Fruit fly (Drosophila melanogaster) whole organism, embryonic: ENCODE data around the gene H2.0.
A peak's percentile ranks its signal among the peaks of the same experiment; 100 is the strongest.

Experiments
- ATbp ChIP-seq: fragments of 200-800 bp; sonication (Bioruptor generic); optimal IDR thresholded peaks from 2 replicates; lab custom pipeline; 2017; ENCODE audit warnings: missing biosample characterization, mild to moderate bottlenecking, missing genetic modification characterization, missing genetic modification reagents
- Atf-2 ChIP-seq: fragments of 200-800 bp; sonication (Bioruptor generic); optimal IDR thresholded peaks from 2 replicates; lab custom pipeline; 2016; ENCODE audit warnings: missing biosample characterization, missing genetic modification characterization
- B-H2 ChIP-seq: fragments of 200-800 bp; sonication (Bioruptor generic); optimal IDR thresholded peaks from 2 replicates; lab custom pipeline; 2018; ENCODE audit warnings: missing biosample characterization, mild to moderate bottlenecking, missing genetic modification characterization
- CG10543 ChIP-seq: fragments of 200-800 bp; sonication (Bioruptor generic); optimal IDR thresholded peaks from 3 replicates; lab custom pipeline; 2017; ENCODE audit warnings: missing biosample characterization, mild to moderate bottlenecking, missing genetic modification characterization, moderate library complexity
- CG11398 ChIP-seq: fragments of 200-800 bp; sonication (Bioruptor generic); optimal IDR thresholded peaks from 2 replicates; lab custom pipeline; 2016; ENCODE audit warnings: missing biosample characterization, missing genetic modification characterization
- CG11723 ChIP-seq: fragments of 200-800 bp; sonication (Bioruptor generic); optimal IDR thresholded peaks from 2 replicates; lab custom pipeline; 2017; ENCODE audit warnings: missing biosample characterization, mild to moderate bottlenecking, missing genetic modification characterization
- CG12769 ChIP-seq: fragments of 200-800 bp; sonication (Bioruptor generic); optimal IDR thresholded peaks from 2 replicates; lab custom pipeline; 2019; ENCODE audit warnings: missing biosample characterization, mild to moderate bottlenecking, missing genetic modification characterization, moderate library complexity
- CG13624 ChIP-seq: fragments of 200-800 bp; sonication (Bioruptor generic); optimal IDR thresholded peaks from 2 replicates; lab custom pipeline; 2016; ENCODE audit warnings: missing biosample characterization, missing genetic modification characterization
- CG14441 ChIP-seq: fragments of 200-800 bp; sonication (Bioruptor generic); IDR thresholded peaks from 2 replicates; pipeline ENCODE4 v1.3.6; 2022; ENCODE audit warnings: missing biosample characterization, missing genetic modification characterization
- CG14710 ChIP-seq: fragments of 200-800 bp; sonication (Bioruptor generic); optimal IDR thresholded peaks from 3 replicates; lab custom pipeline; 2019; ENCODE audit warnings: missing biosample characterization, mild to moderate bottlenecking, missing genetic modification characterization, moderate library complexity
- CG15514 ChIP-seq: fragments of 200-800 bp; sonication (Bioruptor generic); optimal IDR thresholded peaks from 3 replicates; lab custom pipeline; 2017; ENCODE audit warnings: missing biosample characterization, missing genetic modification characterization, mild to moderate bottlenecking, moderate library complexity, missing genetic modification reagents
- CG1602 ChIP-seq: fragments of 200-800 bp; sonication (Bioruptor generic); optimal IDR thresholded peaks from 3 replicates; lab custom pipeline; 2016; ENCODE audit warnings: missing biosample characterization, missing genetic modification characterization
- CG17359 ChIP-seq: fragments of 200-800 bp; sonication (Bioruptor generic); optimal IDR thresholded peaks from 3 replicates; lab custom pipeline; 2018; ENCODE audit warnings: missing biosample characterization, mild to moderate bottlenecking, missing genetic modification characterization, moderate library complexity
- CG18764 ChIP-seq: fragments of 200-800 bp; sonication (Bioruptor generic); optimal IDR thresholded peaks from 3 replicates; lab custom pipeline; 2016; ENCODE audit warnings: missing biosample characterization, missing genetic modification characterization
- CG2116 ChIP-seq: fragments of 200-800 bp; sonication (Bioruptor generic); optimal IDR thresholded peaks from 3 replicates; lab custom pipeline; 2018; ENCODE audit warnings: missing biosample characterization, mild to moderate bottlenecking, missing genetic modification characterization
- CG33213 ChIP-seq: fragments of 200-800 bp; sonication (Bioruptor generic); optimal IDR thresholded peaks from 3 replicates; lab custom pipeline; 2016; ENCODE audit warnings: missing biosample characterization, missing genetic modification characterization
- CG33557 ChIP-seq: fragments of 200-800 bp; sonication (Bioruptor generic); optimal IDR thresholded peaks from 2 replicates; lab custom pipeline; 2019; ENCODE audit warnings: missing biosample characterization, mild to moderate bottlenecking, missing genetic modification characterization, moderate library complexity
- CG4360 ChIP-seq: fragments of 200-800 bp; sonication (Bioruptor generic); IDR thresholded peaks from 2 replicates; pipeline ENCODE4 v1.3.6; 2022; ENCODE audit warnings: missing biosample characterization, missing genetic modification characterization
- CG4707 ChIP-seq: fragments of 200-800 bp; sonication (Bioruptor generic); optimal IDR thresholded peaks from 2 replicates; lab custom pipeline; 2018; ENCODE audit warnings: missing biosample characterization, mild to moderate bottlenecking, missing genetic modification characterization, moderate library complexity
- CG8944 ChIP-seq: fragments of 200-800 bp; sonication (Bioruptor generic); optimal IDR thresholded peaks from 3 replicates; lab custom pipeline; 2016; ENCODE audit warnings: missing biosample characterization, missing genetic modification characterization
- CkIIα-i1 ChIP-seq: fragments of 200-800 bp; sonication (Bioruptor generic); IDR thresholded peaks from 2 replicates; pipeline ENCODE4 v1.3.6; 2022; ENCODE audit warnings: missing biosample characterization, missing genetic modification characterization
- CrebB ChIP-seq: fragments of 200-800 bp; sonication (Bioruptor generic); optimal IDR thresholded peaks from 3 replicates; lab custom pipeline; 2018; ENCODE audit warnings: missing biosample characterization, mild to moderate bottlenecking, missing genetic modification characterization
- Elba2 ChIP-seq: fragments of 200-800 bp; sonication (Bioruptor generic); optimal IDR thresholded peaks from 3 replicates; lab custom pipeline; 2016; ENCODE audit warnings: missing biosample characterization, missing genetic modification characterization
- Fer2 ChIP-seq: fragments of 200-800 bp; sonication (Bioruptor generic); optimal IDR thresholded peaks from 2 replicates; lab custom pipeline; 2018; ENCODE audit warnings: missing biosample characterization, mild to moderate bottlenecking, missing genetic modification characterization, moderate library complexity
- Hmr ChIP-seq: fragments of 200-800 bp; sonication (Bioruptor generic); optimal IDR thresholded peaks from 3 replicates; lab custom pipeline; 2017; ENCODE audit warnings: mild to moderate bottlenecking, missing biosample characterization, missing genetic modification reagents, missing genetic modification characterization
- Hr78 ChIP-seq, 2 experiments: fragments of 200-800 bp in 1 of 2; fragments of >200 bp in 1 of 2; sonication (Bioruptor generic) in 1 of 2; optimal IDR thresholded peaks; 2 replicates each; lab custom pipeline; 2017 to 2019; ENCODE audit warnings: missing biosample characterization in 2 of 2, missing genetic modification characterization in 2 of 2, mild to moderate bottlenecking in 1 of 2, moderate library complexity in 1 of 2
- MESR4 ChIP-seq: fragments of 200-800 bp; sonication (Bioruptor generic); optimal IDR thresholded peaks from 2 replicates; lab custom pipeline; 2018; ENCODE audit warnings: missing biosample characterization, mild to moderate bottlenecking, missing genetic modification characterization, moderate library complexity
- Max ChIP-seq: fragments of 200-800 bp; sonication (Bioruptor generic); optimal IDR thresholded peaks from 2 replicates; lab custom pipeline; 2016; ENCODE audit warnings: missing biosample characterization, mild to moderate bottlenecking, missing genetic modification characterization
- Meics ChIP-seq: fragments of 200-800 bp; sonication (Bioruptor generic); optimal IDR thresholded peaks from 2 replicates; lab custom pipeline; 2017; ENCODE audit warnings: missing biosample characterization, mild to moderate bottlenecking, missing genetic modification characterization
- Rx ChIP-seq: fragments of 200-800 bp; sonication (Bioruptor generic); IDR thresholded peaks from 2 replicates; pipeline ENCODE4 v1.3.6; 2022; ENCODE audit warnings: missing biosample characterization, missing genetic modification characterization
- Six4 ChIP-seq: fragments of 200-800 bp; sonication (Bioruptor generic); optimal IDR thresholded peaks from 2 replicates; lab custom pipeline; 2016; ENCODE audit warnings: missing biosample characterization, missing genetic modification characterization
- Sry-β ChIP-seq: fragments of 200-800 bp; sonication (Bioruptor generic); optimal IDR thresholded peaks from 2 replicates; lab custom pipeline; 2018; ENCODE audit warnings: missing biosample characterization, mild to moderate bottlenecking, missing genetic modification characterization, moderate library complexity
- Sry-δ ChIP-seq: fragments of 200-800 bp; sonication (Bioruptor generic); optimal IDR thresholded peaks from 2 replicates; lab custom pipeline; 2016; ENCODE audit warnings: missing biosample characterization, missing genetic modification characterization
- TFAM ChIP-seq: fragments of 200-800 bp; sonication (Bioruptor generic); optimal IDR thresholded peaks from 2 replicates; lab custom pipeline; 2017; ENCODE audit warnings: missing biosample characterization, missing genetic modification characterization, inconsistent platforms
- Tbp ChIP-seq: fragments of >200 bp; optimal IDR thresholded peaks from 2 replicates; lab custom pipeline; 2018; ENCODE audit warnings: missing biosample characterization, missing genetic modification characterization
- Usf ChIP-seq: fragments of 200-800 bp; sonication (Bioruptor generic); optimal IDR thresholded peaks from 2 replicates; lab custom pipeline; 2017; ENCODE audit warnings: missing genotype, missing biosample characterization, missing genetic modification characterization
- cg ChIP-seq: fragments of 200-800 bp; sonication (Bioruptor generic); optimal IDR thresholded peaks from 3 replicates; lab custom pipeline; 2019; ENCODE audit warnings: missing biosample characterization, mild to moderate bottlenecking, missing genetic modification characterization, moderate library complexity
- esg ChIP-seq: fragments of 200-800 bp; sonication (Bioruptor generic); conservative IDR thresholded peaks from 2 replicates; pipeline ENCODE4 v1.3.6; 2022; ENCODE audit warnings: missing biosample characterization, missing genetic modification characterization
- eve ChIP-seq, 2 experiments: fragments of >200 bp; optimal IDR thresholded peaks; 2 replicates each; lab custom pipeline; 2017; ENCODE audit warnings: missing biosample characterization in 2 of 2, missing genetic modification characterization in 2 of 2
- fd96Cb ChIP-seq: fragments of 200-800 bp; sonication (Bioruptor generic); optimal IDR thresholded peaks from 2 replicates; lab custom pipeline; 2018; ENCODE audit warnings: missing biosample characterization, mild to moderate bottlenecking, missing genetic modification characterization, moderate library complexity
- gcm2 ChIP-seq: fragments of 200-800 bp; sonication (Bioruptor generic); optimal IDR thresholded peaks from 2 replicates; lab custom pipeline; 2016; ENCODE audit warnings: missing biosample characterization, missing genetic modification characterization
- hkb ChIP-seq, 2 experiments: fragments of 200-800 bp in 1 of 2; fragments of >200 bp in 1 of 2; sonication (Bioruptor generic) in 1 of 2; IDR thresholded peaks in 1 of 2; optimal IDR thresholded peaks in 1 of 2; 2 replicates each; pipeline versions ENCODE4 v1.3.6 to Lab custom; 2017 to 2022; ENCODE audit warnings: missing biosample characterization in 1 of 2, missing genetic modification characterization in 1 of 2
- maf-S ChIP-seq: fragments of 200-800 bp; sonication (Bioruptor generic); optimal IDR thresholded peaks from 2 replicates; lab custom pipeline; 2016; ENCODE audit warnings: missing biosample characterization, missing genetic modification characterization
- pnt ChIP-seq: fragments of 200-800 bp; sonication (Bioruptor generic); optimal IDR thresholded peaks from 3 replicates; lab custom pipeline; 2016; ENCODE audit warnings: missing biosample characterization, missing genetic modification characterization
- salm ChIP-seq: fragments of 200-800 bp; sonication (Bioruptor generic); optimal IDR thresholded peaks from 2 replicates; lab custom pipeline; 2018; ENCODE audit warnings: missing biosample characterization, mild to moderate bottlenecking, missing genetic modification characterization
- sima ChIP-seq: fragments of 200-800 bp; sonication (Bioruptor generic); optimal IDR thresholded peaks from 2 replicates; lab custom pipeline; 2016; ENCODE audit warnings: missing biosample characterization, missing genetic modification characterization
- sna ChIP-seq: fragments of 200-800 bp; sonication (Bioruptor generic); IDR thresholded peaks from 2 replicates; pipeline ENCODE4 v1.3.6; 2022; ENCODE audit warnings: missing biosample characterization, missing genetic modification characterization; ENCODE audit not compliant: partially characterized antibody
- sug ChIP-seq: fragments of 200-800 bp; optimal IDR thresholded peaks from 2 replicates; lab custom pipeline; 2019; ENCODE audit warnings: missing biosample characterization, mild to moderate bottlenecking, missing genetic modification characterization, moderate library complexity
- ttk ChIP-seq: fragments of 200-800 bp; sonication (Bioruptor generic); IDR thresholded peaks from 2 replicates; pipeline ENCODE4 v2.1.2; 2022; ENCODE audit warnings: missing biosample characterization, missing genetic modification characterization
- zen ChIP-seq: fragments of 200-800 bp; sonication (Bioruptor generic); optimal IDR thresholded peaks from 3 replicates; lab custom pipeline; 2018; ENCODE audit warnings: missing biosample characterization, mild to moderate bottlenecking, missing genetic modification characterization, moderate library complexity

Gene H2.0

DNA sequence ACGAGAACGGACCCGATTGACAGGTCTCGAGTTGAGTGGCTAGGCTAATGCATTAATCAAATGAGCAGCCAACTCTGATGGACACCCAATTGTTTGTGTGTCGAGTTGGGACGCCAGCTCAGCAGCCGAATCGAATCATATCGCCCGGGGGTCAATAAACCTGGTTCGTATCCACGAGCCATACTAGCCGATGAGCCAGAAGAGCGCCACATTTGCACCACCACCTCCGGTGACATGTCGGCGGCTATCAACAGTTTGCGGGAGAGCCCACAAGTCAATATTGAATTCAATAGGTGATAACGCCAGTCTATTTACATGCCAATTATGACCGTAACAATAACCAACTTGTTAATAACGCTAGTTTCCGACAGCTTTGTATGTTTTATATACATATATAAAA lies 45.1 kb downstream of the H2.0 start (continued):
- TF ChIP-seq Six4 (GFP tag; lab: Kevin White, UChicago) (no peak), Hr78 (GFP tag; optimal IDR thresholded peaks at IDR 0.05; lab: Kevin White, UChicago) (peak in 1 of 2 experiments; percentile 50), sug (tag; lab: Kevin White, UChicago) (peak; percentile 83), eve (GFP tag; optimal IDR thresholded peaks at IDR 0.05; lab: Kevin White, UChicago) (no peak), pnt (GFP tag; lab: Kevin White, UChicago) (no peak), CG17359 (tag; lab: Kevin White, UChicago) (peak; percentile 67), Elba2 (GFP tag; lab: Kevin White, UChicago) (no peak), ttk (GFP tag; lab: Robert Waterston, UW) (peak; percentile 7; the same call in 1 of the 2 replicates), Hmr (peak; percentile 81), CG14441 (GFP tag; lab: Robert Waterston, UW) (no peak), CG4360 (GFP tag; lab: Robert Waterston, UW) (0 out of 2 replicates have a peak, but pooled peaks have one; percentile 20), ATbp (GFP tag; lab: Kevin White, UChicago) (peak; percentile 92), Usf (GFP tag; lab: Kevin White, UChicago) (no peak), CG12769 (tag; lab: Kevin White, UChicago) (peak; percentile 79), Sry-β (no peak), cg (no peak), CG1602 (GFP tag; lab: Kevin White, UChicago) (no peak), Meics (GFP tag; lab: Kevin White, UChicago) (peak; percentile 60), sna (GFP tag; lab: Robert Waterston, UW) (no peak), CG8944 (no peak), Atf-2 (GFP tag; lab: Kevin White, UChicago) (no peak), Fer2 (tag; lab: Kevin White, UChicago) (peak; percentile 47), MESR4 (GFP tag; lab: Kevin White, UChicago) (peak; percentile 6), CkIIα-i1 (GFP tag; lab: Robert Waterston, UW) (no peak), gcm2 (GFP tag; lab: Kevin White, UChicago) (no peak), CG11398 (GFP tag; lab: Kevin White, UChicago) (no peak), CG14710 (tag; lab: Kevin White, UChicago) (peak; percentile 43), zen (tag; lab: Kevin White, UChicago) (no peak), CG4707 (GFP tag; lab: Kevin White, UChicago) (peak; percentile 65), Tbp (GFP tag; lab: Kevin White, UChicago) (no peak), CG11723 (peak; percentile 65), Sry-δ (no peak), CG33213 (GFP tag; lab: Kevin White, UChicago) (no peak), fd96Cb (peak; percentile 4), hkb (optimal IDR thresholded peaks at IDR 0.05; lab: Kevin White, UChicago) (no peak), hkb (GFP tag; IDR thresholded peaks at IDR 0.05; lab: Robert Waterston, UW) (peak; percentile 75), CG13624 (GFP tag; lab: Kevin White, UChicago) (no peak), esg (GFP tag; lab: Robert Waterston, UW) (no peak), salm (peak; percentile 45), maf-S (no peak), CG18764 (peak; percentile 63), B-H2 (GFP tag; lab: Kevin White, UChicago) (peak; percentile 71), CG10543 (GFP tag; lab: Kevin White, UChicago) (peak; percentile 84), TFAM (GFP tag; lab: Kevin White, UChicago) (no peak), sima (GFP tag; lab: Kevin White, UChicago) (no peak), CG33557 (GFP tag; lab: Kevin White, UChicago) (peak; percentile 61), CG2116 (peak; percentile 9), CrebB (tag; lab: Kevin White, UChicago) (peak; percentile 78), Rx (GFP tag; lab: Robert Waterston, UW) (no peak; the same call in 1 of the 2 replicates), Max (GFP tag; lab: Kevin White, UChicago) (peak; percentile 14), CG15514 (peak; percentile 66)
